Worm (Caenorhabditis elegans) whole organism, mixed stage, embryonic: ENCODE measurements around the gene msp-40.

ENCODE experiments used
- ceh-83 ChIP-seq: fragments of 200-800 bp; sonication (Bioruptor generic); optimal IDR thresholded peaks from 2 replicates; lab custom pipeline; 2018; ENCODE audit warnings: mild to moderate bottlenecking, missing genetic modification characterization, missing compliant biosample characterization
- mep-1 ChIP-seq: fragments of 150-350 bp; optimal IDR thresholded peaks from 2 replicates; lab custom pipeline; 2017; ENCODE audit warnings: missing biosample characterization, missing genetic modification reagents, missing genetic modification characterization, inconsistent platforms
- nhr-12 ChIP-seq: fragments of 150-350 bp; optimal IDR thresholded peaks from 2 replicates; lab custom pipeline; 2014; ENCODE audit warnings: missing biosample characterization, missing genetic modification characterization
- nhr-28 ChIP-seq: fragments of 150-350 bp; optimal IDR thresholded peaks from 2 replicates; lab custom pipeline; 2014; ENCODE audit warnings: missing biosample characterization, missing genetic modification characterization
- snpc-4 ChIP-seq: fragments of 150-350 bp; optimal IDR thresholded peaks from 2 replicates; lab custom pipeline; 2014; ENCODE audit warnings: missing biosample characterization, missing genetic modification characterization
- unc-62 ChIP-seq: fragments of 150-350 bp; optimal IDR thresholded peaks from 2 replicates; lab custom pipeline; 2014; ENCODE audit warnings: missing biosample characterization, missing genetic modification reagents, missing genetic modification characterization
- zip-8 ChIP-seq: fragments of 150-350 bp; optimal IDR thresholded peaks from 2 replicates; lab custom pipeline; 2014; ENCODE audit warnings: missing biosample characterization, missing genetic modification characterization

ce11 chrII:4775802-4776201 is 49.4 kb upstream of the msp-40 start:
- TF ChIP-seq mep-1 (tag; lab: Kevin White, UChicago) (no peak), snpc-4 (tag; lab: Kevin White, UChicago) (no peak), zip-8 (tag; lab: Kevin White, UChicago) (no peak), unc-62 (GFP tag; lab: Kevin White, UChicago) (no peak), nhr-12 (tag; lab: Kevin White, UChicago) (no peak), ceh-83 (GFP tag; lab: Kevin White, UChicago) (no peak), nhr-28 (no peak)
